Fruit fly (Drosophila melanogaster) whole organism, embryonic: ENCODE measurements around the gene pyd.

Source experiments
- Asciz ChIP-seq: fragments of 200-800 bp; sonication (Bioruptor generic); optimal IDR thresholded peaks from 2 replicates; lab custom pipeline; 2017; ENCODE audit warnings: missing biosample characterization, mild to moderate bottlenecking, missing genetic modification characterization, missing genetic modification reagents
- B-H1 ChIP-seq: fragments of 200-800 bp; sonication (Bioruptor generic); IDR thresholded peaks from 3 replicates; pipeline ENCODE4 v1.3.6; 2022; ENCODE audit warnings: missing biosample characterization, missing genetic modification characterization
- CG10543 ChIP-seq: fragments of 200-800 bp; sonication (Bioruptor generic); optimal IDR thresholded peaks from 3 replicates; lab custom pipeline; 2017; ENCODE audit warnings: missing biosample characterization, mild to moderate bottlenecking, missing genetic modification characterization, moderate library complexity
- CG10979 ChIP-seq: fragments of 200-800 bp; sonication (Bioruptor generic); optimal IDR thresholded peaks from 2 replicates; lab custom pipeline; 2018; ENCODE audit warnings: missing biosample characterization, mild to moderate bottlenecking, missing genetic modification characterization, moderate library complexity
- CG11085 ChIP-seq: fragments of 200-800 bp; sonication (Bioruptor generic); IDR thresholded peaks from 2 replicates; pipeline ENCODE4 v1.3.6; 2022; ENCODE audit warnings: missing biosample characterization, missing genetic modification characterization
- CG16863 ChIP-seq: fragments of 200-800 bp; sonication (Bioruptor generic); optimal IDR thresholded peaks from 3 replicates; lab custom pipeline; 2016; ENCODE audit warnings: missing biosample characterization, missing genetic modification characterization
- CG17361 ChIP-seq: fragments of 200-800 bp; sonication (Bioruptor generic); IDR thresholded peaks from 3 replicates; pipeline ENCODE4 v1.3.6; 2022; ENCODE audit warnings: missing biosample characterization, missing genetic modification characterization
- CG18262 ChIP-seq: fragments of 200-800 bp; optimal IDR thresholded peaks from 3 replicates; lab custom pipeline; 2019; ENCODE audit warnings: missing biosample characterization, mild to moderate bottlenecking, missing genetic modification characterization, moderate library complexity
- CG18764 ChIP-seq: fragments of 200-800 bp; sonication (Bioruptor generic); optimal IDR thresholded peaks from 3 replicates; lab custom pipeline; 2016; ENCODE audit warnings: missing biosample characterization, missing genetic modification characterization
- CG2712 ChIP-seq: fragments of 200-800 bp; optimal IDR thresholded peaks from 3 replicates; lab custom pipeline; 2019; ENCODE audit warnings: missing biosample characterization, mild to moderate bottlenecking, missing genetic modification characterization, moderate library complexity
- CG31365 ChIP-seq: fragments of 200-800 bp; sonication (Bioruptor generic); optimal IDR thresholded peaks from 2 replicates; lab custom pipeline; 2018; ENCODE audit warnings: missing biosample characterization, mild to moderate bottlenecking, missing genetic modification characterization
- CG33557 ChIP-seq: fragments of 200-800 bp; sonication (Bioruptor generic); optimal IDR thresholded peaks from 2 replicates; lab custom pipeline; 2019; ENCODE audit warnings: missing biosample characterization, mild to moderate bottlenecking, missing genetic modification characterization, moderate library complexity
- CG4820 ChIP-seq: fragments of 200-800 bp; sonication (Bioruptor generic); optimal IDR thresholded peaks from 3 replicates; lab custom pipeline; 2016; ENCODE audit warnings: missing biosample characterization, missing genetic modification characterization
- CG6765 ChIP-seq: fragments of 200-800 bp; sonication (Bioruptor generic); optimal IDR thresholded peaks from 3 replicates; lab custom pipeline; 2017; ENCODE audit warnings: missing biosample characterization, mild to moderate bottlenecking, missing genetic modification characterization
- CG6854 ChIP-seq: fragments of 200-800 bp; sonication (Bioruptor generic); optimal IDR thresholded peaks from 3 replicates; lab custom pipeline; 2017; ENCODE audit warnings: missing biosample characterization, mild to moderate bottlenecking, missing genetic modification characterization
- CG8924 ChIP-seq: fragments of 200-800 bp; optimal IDR thresholded peaks from 3 replicates; lab custom pipeline; 2019; ENCODE audit warnings: missing biosample characterization, mild to moderate bottlenecking, missing genetic modification characterization, moderate library complexity
- CG9797 ChIP-seq: fragments of 200-800 bp; sonication (Bioruptor generic); optimal IDR thresholded peaks from 3 replicates; lab custom pipeline; 2018; ENCODE audit warnings: missing biosample characterization, mild to moderate bottlenecking, missing genetic modification characterization
- Chrac-16 ChIP-seq: fragments of 200-800 bp; sonication (Bioruptor generic); optimal IDR thresholded peaks from 3 replicates; lab custom pipeline; 2016; ENCODE audit warnings: missing biosample characterization, missing genetic modification characterization
- Deaf1 ChIP-seq: fragments of 200-800 bp; optimal IDR thresholded peaks from 3 replicates; lab custom pipeline; 2019; ENCODE audit warnings: missing biosample characterization, mild to moderate bottlenecking, missing genetic modification characterization, moderate library complexity
- Doc3 ChIP-seq: fragments of 200-800 bp; sonication (Bioruptor generic); IDR thresholded peaks from 3 replicates; pipeline ENCODE4 v1.3.6; 2022; ENCODE audit warnings: missing biosample characterization, missing genetic modification characterization; ENCODE audit not compliant: partially characterized antibody
- Ets97D ChIP-seq: fragments of 200-800 bp; sonication (Bioruptor generic); optimal IDR thresholded peaks from 3 replicates; lab custom pipeline; 2016; ENCODE audit warnings: missing biosample characterization, missing genetic modification characterization
- Gsc ChIP-seq: fragments of 200-800 bp; sonication (Bioruptor generic); IDR thresholded peaks from 2 replicates; pipeline ENCODE4 v1.3.6; 2022; ENCODE audit warnings: missing biosample characterization, missing genetic modification characterization
- Hr51 ChIP-seq, 2 experiments: fragments of 200-800 bp; sonication (Bioruptor generic); optimal IDR thresholded peaks; 2 replicates in 1 of 2; 3 replicates in 1 of 2; lab custom pipeline; 2016 to 2018; ENCODE audit warnings: missing biosample characterization in 2 of 2, missing genetic modification characterization in 2 of 2, mild to moderate bottlenecking in 1 of 2, moderate library complexity in 1 of 2
- Lim3 ChIP-seq: fragments of 200-800 bp; sonication (Bioruptor generic); IDR thresholded peaks from 2 replicates; pipeline ENCODE4 v1.3.6; 2022; ENCODE audit warnings: missing biosample characterization, missing genetic modification characterization
- MTF-1 ChIP-seq: fragments of 200-800 bp; sonication (Bioruptor generic); optimal IDR thresholded peaks from 2 replicates; lab custom pipeline; 2018; ENCODE audit warnings: missing biosample characterization, mild to moderate bottlenecking, missing genetic modification characterization, borderline replicate concordance
- NC2α ChIP-seq: fragments of 200-800 bp; sonication (Bioruptor generic); optimal IDR thresholded peaks from 2 replicates; lab custom pipeline; 2016; ENCODE audit warnings: missing biosample characterization, missing genetic modification characterization
- Nf-YB ChIP-seq: fragments of 200-800 bp; sonication (Bioruptor generic); optimal IDR thresholded peaks from 3 replicates; lab custom pipeline; 2019; ENCODE audit warnings: missing biosample characterization, mild to moderate bottlenecking, missing genetic modification characterization, moderate library complexity
- Side ChIP-seq: fragments of 200-800 bp; sonication (Bioruptor generic); optimal IDR thresholded peaks from 2 replicates; lab custom pipeline; 2016; ENCODE audit warnings: missing biosample characterization, missing genetic modification characterization
- Trl ChIP-seq, 3 experiments: fragments of >200 bp in 2 of 3; fragments of 200-800 bp in 1 of 3; sonication (Bioruptor generic) in 1 of 3; optimal IDR thresholded peaks; 2 replicates in 1 of 3; 3 replicates in 2 of 3; lab custom pipeline; 2016 to 2017; ENCODE audit warnings: missing biosample characterization in 1 of 3, missing genetic modification characterization in 1 of 3
- Xrp1 ChIP-seq: fragments of 200-800 bp; sonication (Bioruptor generic); IDR thresholded peaks from 2 replicates; pipeline ENCODE4 v1.3.6; 2022; ENCODE audit warnings: missing biosample characterization, missing genetic modification characterization
- crc ChIP-seq: fragments of 200-800 bp; sonication (Bioruptor generic); optimal IDR thresholded peaks from 2 replicates; lab custom pipeline; 2016; ENCODE audit warnings: missing biosample characterization, missing genetic modification characterization
- dpn ChIP-seq, 2 experiments: fragments of 200-800 bp; sonication (Bioruptor generic); optimal IDR thresholded peaks; 3 replicates each; lab custom pipeline; 2016; ENCODE audit warnings: missing biosample characterization in 2 of 2, missing genetic modification characterization in 2 of 2
- esg ChIP-seq: fragments of 200-800 bp; sonication (Bioruptor generic); conservative IDR thresholded peaks from 2 replicates; pipeline ENCODE4 v1.3.6; 2022; ENCODE audit warnings: missing biosample characterization, missing genetic modification characterization
- exex ChIP-seq: fragments of 200-800 bp; sonication (Bioruptor generic); optimal IDR thresholded peaks from 4 replicates; lab custom pipeline; 2018; ENCODE audit warnings: missing biosample characterization, mild to moderate bottlenecking, missing genetic modification characterization, moderate library complexity
- gcm ChIP-seq: fragments of 200-800 bp; sonication (Bioruptor generic); optimal IDR thresholded peaks from 2 replicates; lab custom pipeline; 2019; ENCODE audit warnings: missing biosample characterization, mild to moderate bottlenecking, missing genetic modification characterization, moderate library complexity
- grau ChIP-seq: fragments of 200-800 bp; optimal IDR thresholded peaks from 3 replicates; lab custom pipeline; 2019; ENCODE audit warnings: missing biosample characterization, mild to moderate bottlenecking, missing genetic modification characterization, moderate library complexity
- h ChIP-seq: fragments of >200 bp; optimal IDR thresholded peaks from 2 replicates; lab custom pipeline; 2017
- her ChIP-seq: fragments of 200-800 bp; sonication (Bioruptor generic); optimal IDR thresholded peaks from 2 replicates; lab custom pipeline; 2016; ENCODE audit warnings: missing biosample characterization, missing genetic modification characterization
- ind ChIP-seq: fragments of 200-800 bp; sonication (Bioruptor generic); optimal IDR thresholded peaks from 3 replicates; lab custom pipeline; 2016; ENCODE audit warnings: missing biosample characterization, missing genetic modification characterization
- insv ChIP-seq, 2 experiments: fragments of 200-800 bp; sonication (Bioruptor generic); optimal IDR thresholded peaks; 3 replicates each; lab custom pipeline; 2016 to 2018; ENCODE audit warnings: missing biosample characterization in 2 of 2, missing genetic modification characterization in 2 of 2
- lola ChIP-seq, 3 experiments: fragments of >200 bp in 2 of 3; fragments of 200-800 bp in 1 of 3; sonication (Bioruptor generic) in 1 of 3; optimal IDR thresholded peaks; 2 replicates each; lab custom pipeline; 2017 to 2019; ENCODE audit warnings: missing biosample characterization in 3 of 3, missing genetic modification characterization in 3 of 3, mild to moderate bottlenecking in 1 of 3, moderate library complexity in 1 of 3
- pan ChIP-seq, 4 experiments: fragments of >200 bp in 3 of 4; fragments of 200-800 bp in 1 of 4; sonication (Bioruptor generic) in 1 of 4; optimal IDR thresholded peaks in 3 of 4; IDR thresholded peaks in 1 of 4; 2 replicates each; pipeline versions ENCODE4 v1.3.6 to Lab custom; 2017 to 2022; ENCODE audit warnings: missing biosample characterization in 2 of 4, missing genetic modification characterization in 2 of 4, mixed read lengths in 1 of 4
- pb ChIP-seq: fragments of 200-800 bp; sonication (Bioruptor generic); optimal IDR thresholded peaks from 3 replicates; lab custom pipeline; 2016; ENCODE audit warnings: missing biosample characterization, missing genetic modification characterization
- slbo ChIP-seq: fragments of 200-800 bp; sonication (Bioruptor generic); IDR thresholded peaks from 2 replicates; pipeline ENCODE4 v1.3.6; 2022; ENCODE audit warnings: missing biosample characterization, missing genetic modification characterization
- so ChIP-seq: fragments of 200-800 bp; sonication (Bioruptor generic); IDR thresholded peaks from 3 replicates; pipeline ENCODE4 v1.3.6; 2022; ENCODE audit warnings: missing biosample characterization, missing genetic modification characterization
- tll ChIP-seq, 2 experiments: fragments of 200-800 bp in 1 of 2; fragments of >200 bp in 1 of 2; sonication (Bioruptor generic) in 1 of 2; optimal IDR thresholded peaks; 2 replicates each; lab custom pipeline; 2017 to 2019; ENCODE audit warnings: missing biosample characterization in 2 of 2, missing genetic modification characterization in 2 of 2, mild to moderate bottlenecking in 1 of 2, moderate library complexity in 1 of 2
- zen ChIP-seq: fragments of 200-800 bp; sonication (Bioruptor generic); optimal IDR thresholded peaks from 3 replicates; lab custom pipeline; 2018; ENCODE audit warnings: missing biosample characterization, mild to moderate bottlenecking, missing genetic modification characterization, moderate library complexity
- zen2 ChIP-seq: fragments of 200-800 bp; sonication (Bioruptor generic); IDR thresholded peaks from 3 replicates; pipeline ENCODE4 v1.3.6; 2022; ENCODE audit warnings: missing biosample characterization, missing genetic modification characterization; ENCODE audit not compliant: partially characterized antibody

The pyd gene

dm6 chr3R:8886772-8887367, 44.8 kb downstream of the pyd start (continued):
- TF ChIP-seq pan (optimal IDR thresholded peaks at IDR 0.05; lab: Kevin White, UChicago) = no peak
- peak in 1 of 2 experiments; percentile 36 for TF ChIP-seq pan (GFP tag; optimal IDR thresholded peaks at IDR 0.05 in 1 of 2, IDR thresholded peaks at IDR 0.05 in 1 of 2)
- TF ChIP-seq Chrac-16 = peak; percentile 12
- no peak for TF ChIP-seq tll (GFP tag; optimal IDR thresholded peaks at IDR 0.05; lab: Kevin White, UChicago)
- no peak for TF ChIP-seq so (GFP tag; lab: Robert Waterston, UW)
- TF ChIP-seq lola (GFP tag; optimal IDR thresholded peaks at IDR 0.05; lab: Kevin White, UChicago) = peak in 1 of 3 experiments; percentile 71
- TF ChIP-seq CG6765 (GFP tag; lab: Kevin White, UChicago) = no peak
- TF ChIP-seq grau = peak; percentile 30
- no peak for TF ChIP-seq Gsc (GFP tag; lab: Robert Waterston, UW)
- TF ChIP-seq MTF-1 = no peak
- peak in 1 of 2 experiments; percentile 6 for TF ChIP-seq dpn (GFP tag; optimal IDR thresholded peaks at IDR 0.05; lab: Kevin White, UChicago)
- peak; percentile 42 for TF ChIP-seq CG4820
- peak; percentile 83 for TF ChIP-seq Xrp1 (GFP tag; lab: Robert Waterston, UW)
- TF ChIP-seq exex (tag; lab: Kevin White, UChicago) = no peak
- TF ChIP-seq Hr51 (GFP tag; optimal IDR thresholded peaks at IDR 0.05; lab: Kevin White, UChicago) = peak in 1 of 2 experiments; percentile 3
- TF ChIP-seq CG10543 = no peak
- no peak for TF ChIP-seq CG31365
- TF ChIP-seq CG17361 (GFP tag; lab: Robert Waterston, UW) = 0 out of 3 replicates have a peak, but pooled peaks have one; percentile 45
- no peak for TF ChIP-seq her
- TF ChIP-seq Asciz (GFP tag; lab: Kevin White, UChicago) = peak; percentile 40
- peak; percentile 50 for TF ChIP-seq Side
- TF ChIP-seq esg (GFP tag; lab: Robert Waterston, UW) = no peak
- no peak for TF ChIP-seq NC2α (GFP tag; lab: Kevin White, UChicago)
- TF ChIP-seq Deaf1 = no peak
- TF ChIP-seq gcm = peak; percentile 31
- TF ChIP-seq Lim3 = no peak
- TF ChIP-seq B-H1 (GFP tag; lab: Robert Waterston, UW) = no peak
- peak; percentile 70 for TF ChIP-seq CG18262 (tag; lab: Kevin White, UChicago)
- TF ChIP-seq Trl (optimal IDR thresholded peaks at IDR 0.05; lab: Kevin White, UChicago) = no peak
- TF ChIP-seq Trl (GFP tag; optimal IDR thresholded peaks at IDR 0.05; lab: Kevin White, UChicago) = peak; percentile 1
- TF ChIP-seq CG10979 = peak; percentile 76
- peak; percentile 74 for TF ChIP-seq CG2712 (tag; lab: Kevin White, UChicago)
- peak; percentile 14 for TF ChIP-seq ind (GFP tag; lab: Kevin White, UChicago)
- no peak for TF ChIP-seq pb (GFP tag; lab: Kevin White, UChicago)
- TF ChIP-seq Doc3 (GFP tag; lab: Robert Waterston, UW) = no peak
- peak; percentile 55 for TF ChIP-seq CG33557 (GFP tag; lab: Kevin White, UChicago)
- TF ChIP-seq CG9797 (GFP tag; lab: Kevin White, UChicago) = no peak
- TF ChIP-seq CG18764 = no peak
- TF ChIP-seq zen (tag; lab: Kevin White, UChicago) = peak; percentile 56
- no peak for TF ChIP-seq CG6854 (GFP tag; lab: Kevin White, UChicago)
- no peak for TF ChIP-seq Ets97D (GFP tag; lab: Kevin White, UChicago)
- peak; percentile 44 for TF ChIP-seq CG16863 (GFP tag; lab: Kevin White, UChicago)
- TF ChIP-seq CG11085 = no peak
- no peak for TF ChIP-seq h (lab: Kevin White, UChicago)
- peak; percentile 21; the same call in 1 of the 2 replicates for TF ChIP-seq slbo (GFP tag; lab: Robert Waterston, UW)
- TF ChIP-seq zen2 (GFP tag; lab: Robert Waterston, UW) = no peak
- no peak for TF ChIP-seq Nf-YB (GFP tag; lab: Kevin White, UChicago)
- no peak for TF ChIP-seq insv (GFP tag; optimal IDR thresholded peaks at IDR 0.05; lab: Kevin White, UChicago)
- peak; percentile 47 for TF ChIP-seq CG8924 (tag; lab: Kevin White, UChicago)
- no peak for TF ChIP-seq crc (GFP tag; lab: Kevin White, UChicago)
